Fruit fly (Drosophila melanogaster) whole organism, embryonic: ENCODE measurements around the gene CG11000.
A peak's percentile ranks its signal among the peaks of the same experiment; 100 is the strongest.

Source experiments
- Abd-B ChIP-seq: fragments of 200-800 bp; sonication (Bioruptor generic); optimal IDR thresholded peaks from 2 replicates; lab custom pipeline; 2018; ENCODE audit warnings: missing biosample characterization, mild to moderate bottlenecking, missing genetic modification characterization, moderate library complexity
- Atf6 ChIP-seq: fragments of 200-800 bp; sonication (Bioruptor generic); IDR thresholded peaks from 2 replicates; pipeline ENCODE4 v1.3.6; 2022; ENCODE audit warnings: missing biosample characterization, missing genetic modification characterization
- CG10979 ChIP-seq: fragments of 200-800 bp; sonication (Bioruptor generic); optimal IDR thresholded peaks from 2 replicates; lab custom pipeline; 2018; ENCODE audit warnings: missing biosample characterization, mild to moderate bottlenecking, missing genetic modification characterization, moderate library complexity
- CG13123 ChIP-seq: fragments of 200-800 bp; sonication (Bioruptor generic); optimal IDR thresholded peaks from 2 replicates; lab custom pipeline; 2016; ENCODE audit warnings: missing biosample characterization, missing genetic modification characterization
- CG15601 ChIP-seq: fragments of 200-800 bp; sonication (Bioruptor generic); optimal IDR thresholded peaks from 3 replicates; lab custom pipeline; 2019; ENCODE audit warnings: missing biosample characterization, mild to moderate bottlenecking, missing genetic modification characterization, moderate library complexity
- CG1602 ChIP-seq: fragments of 200-800 bp; sonication (Bioruptor generic); optimal IDR thresholded peaks from 3 replicates; lab custom pipeline; 2016; ENCODE audit warnings: missing biosample characterization, missing genetic modification characterization
- CG1647 ChIP-seq: fragments of 200-800 bp; sonication (Bioruptor generic); optimal IDR thresholded peaks from 3 replicates; lab custom pipeline; 2016; ENCODE audit warnings: missing biosample characterization, missing genetic modification characterization
- CG17328 ChIP-seq: fragments of 200-800 bp; sonication (Bioruptor generic); IDR thresholded peaks from 2 replicates; pipeline ENCODE4 v1.3.6; 2022; ENCODE audit warnings: missing biosample characterization, missing genetic modification characterization
- CG17359 ChIP-seq: fragments of 200-800 bp; sonication (Bioruptor generic); optimal IDR thresholded peaks from 3 replicates; lab custom pipeline; 2018; ENCODE audit warnings: missing biosample characterization, mild to moderate bottlenecking, missing genetic modification characterization, moderate library complexity
- CG1832 ChIP-seq: fragments of 200-800 bp; sonication (Bioruptor generic); optimal IDR thresholded peaks from 2 replicates; lab custom pipeline; 2017; ENCODE audit warnings: missing biosample characterization, mild to moderate bottlenecking, missing genetic modification characterization, inconsistent platforms
- CG3065 ChIP-seq: fragments of 200-800 bp; sonication (Bioruptor generic); optimal IDR thresholded peaks from 2 replicates; lab custom pipeline; 2016; ENCODE audit warnings: missing biosample characterization, missing genetic modification characterization
- CG33557 ChIP-seq: fragments of 200-800 bp; sonication (Bioruptor generic); optimal IDR thresholded peaks from 2 replicates; lab custom pipeline; 2019; ENCODE audit warnings: missing biosample characterization, mild to moderate bottlenecking, missing genetic modification characterization, moderate library complexity
- CG8089 ChIP-seq: fragments of 200-800 bp; sonication (Bioruptor generic); optimal IDR thresholded peaks from 3 replicates; lab custom pipeline; 2016; ENCODE audit warnings: missing biosample characterization, missing genetic modification characterization
- CG8765 ChIP-seq: fragments of 200-800 bp; sonication (Bioruptor generic); IDR thresholded peaks from 2 replicates; pipeline ENCODE4 v1.3.6; 2022; ENCODE audit warnings: missing biosample characterization, missing genetic modification characterization
- CG9215 ChIP-seq: fragments of 200-800 bp; sonication (Bioruptor generic); IDR thresholded peaks from 2 replicates; pipeline ENCODE4 v1.3.6; 2022; ENCODE audit warnings: missing biosample characterization, missing genetic modification characterization
- CG9437 ChIP-seq: fragments of 200-800 bp; sonication (Bioruptor generic); optimal IDR thresholded peaks from 2 replicates; lab custom pipeline; 2018; ENCODE audit warnings: missing biosample characterization, mild to moderate bottlenecking, missing genetic modification characterization
- CG9817 ChIP-seq: fragments of 200-800 bp; sonication (Bioruptor generic); optimal IDR thresholded peaks from 2 replicates; lab custom pipeline; 2018; ENCODE audit warnings: missing biosample characterization, mild to moderate bottlenecking, missing genetic modification characterization, moderate library complexity
- CoRest ChIP-seq: fragments of 200-800 bp; sonication (Bioruptor generic); optimal IDR thresholded peaks from 3 replicates; lab custom pipeline; 2018; ENCODE audit warnings: missing biosample characterization, mild to moderate bottlenecking, missing genetic modification characterization, moderate library complexity
- Doc3 ChIP-seq: fragments of 200-800 bp; sonication (Bioruptor generic); IDR thresholded peaks from 3 replicates; pipeline ENCODE4 v1.3.6; 2022; ENCODE audit warnings: missing biosample characterization, missing genetic modification characterization; ENCODE audit not compliant: partially characterized antibody
- Fer2 ChIP-seq: fragments of 200-800 bp; sonication (Bioruptor generic); optimal IDR thresholded peaks from 2 replicates; lab custom pipeline; 2018; ENCODE audit warnings: missing biosample characterization, mild to moderate bottlenecking, missing genetic modification characterization, moderate library complexity
- Fer3 ChIP-seq: fragments of 200-800 bp; sonication (Bioruptor generic); optimal IDR thresholded peaks from 2 replicates; lab custom pipeline; 2018; ENCODE audit warnings: missing biosample characterization, mild to moderate bottlenecking, missing genetic modification characterization, moderate library complexity
- Gug ChIP-seq: fragments of 200-800 bp; sonication (Bioruptor generic); IDR thresholded peaks from 4 replicates; pipeline ENCODE4 v1.3.6; 2022; ENCODE audit warnings: missing biosample characterization, missing genetic modification characterization
- H15 ChIP-seq: fragments of 200-800 bp; sonication (Bioruptor generic); IDR thresholded peaks from 3 replicates; pipeline ENCODE4 v1.3.6; 2022; ENCODE audit warnings: missing biosample characterization, missing genetic modification characterization
- HLHmδ ChIP-seq: fragments of 200-800 bp; sonication (Bioruptor generic); optimal IDR thresholded peaks from 2 replicates; lab custom pipeline; 2018; ENCODE audit warnings: missing biosample characterization, mild to moderate bottlenecking, missing genetic modification characterization, moderate library complexity
- Hand ChIP-seq: fragments of 200-800 bp; sonication (Bioruptor generic); optimal IDR thresholded peaks from 2 replicates; lab custom pipeline; 2017; ENCODE audit warnings: mild to moderate bottlenecking, missing biosample characterization, missing genetic modification reagents, missing genetic modification characterization
- Hmx ChIP-seq: fragments of 200-800 bp; sonication (Bioruptor generic); optimal IDR thresholded peaks from 2 replicates; lab custom pipeline; 2016; ENCODE audit warnings: missing biosample characterization, missing genetic modification characterization
- Hr78 ChIP-seq, 2 experiments: fragments of 200-800 bp in 1 of 2; fragments of >200 bp in 1 of 2; sonication (Bioruptor generic) in 1 of 2; optimal IDR thresholded peaks; 2 replicates each; lab custom pipeline; 2017 to 2019; ENCODE audit warnings: missing biosample characterization in 2 of 2, missing genetic modification characterization in 2 of 2, mild to moderate bottlenecking in 1 of 2, moderate library complexity in 1 of 2
- Kr ChIP-seq: fragments of 200-800 bp; sonication (Bioruptor generic); optimal IDR thresholded peaks from 2 replicates; lab custom pipeline; 2017; ENCODE audit warnings: missing biosample characterization, mild to moderate bottlenecking, missing genetic modification characterization
- Myb ChIP-seq: fragments of 200-800 bp; sonication (Bioruptor generic); optimal IDR thresholded peaks from 2 replicates; lab custom pipeline; 2016; ENCODE audit warnings: missing biosample characterization, missing genetic modification characterization
- NK7.1 ChIP-seq: fragments of 200-800 bp; sonication (Bioruptor generic); optimal IDR thresholded peaks from 3 replicates; lab custom pipeline; 2016; ENCODE audit warnings: missing biosample characterization, missing genetic modification characterization
- Nf-YC ChIP-seq: fragments of 200-800 bp; optimal IDR thresholded peaks from 3 replicates; lab custom pipeline; 2019; ENCODE audit warnings: missing biosample characterization, mild to moderate bottlenecking, missing genetic modification characterization, moderate library complexity
- NfI ChIP-seq: fragments of 200-800 bp; sonication (Bioruptor generic); optimal IDR thresholded peaks from 3 replicates; lab custom pipeline; 2018; ENCODE audit warnings: missing biosample characterization, mild to moderate bottlenecking, missing genetic modification characterization, moderate library complexity
- Scr ChIP-seq: fragments of 200-800 bp; sonication (Bioruptor generic); IDR thresholded peaks from 2 replicates; pipeline ENCODE4 v1.3.6; 2022; ENCODE audit warnings: missing biosample characterization, missing genetic modification characterization; ENCODE audit not compliant: partially characterized antibody
- Sox102F ChIP-seq: fragments of 200-800 bp; sonication (Bioruptor generic); optimal IDR thresholded peaks from 2 replicates; lab custom pipeline; 2018; ENCODE audit warnings: missing biosample characterization, mild to moderate bottlenecking, missing genetic modification characterization, moderate library complexity
- Spps ChIP-seq: fragments of 200-800 bp; sonication (Bioruptor generic); optimal IDR thresholded peaks from 2 replicates; lab custom pipeline; 2018; ENCODE audit warnings: missing biosample characterization, mild to moderate bottlenecking, missing genetic modification characterization
- da ChIP-seq: fragments of 200-800 bp; sonication (Bioruptor generic); optimal IDR thresholded peaks from 2 replicates; lab custom pipeline; 2016; ENCODE audit warnings: missing biosample characterization, missing genetic modification characterization
- dm ChIP-seq: fragments of 200-800 bp; sonication (Bioruptor generic); optimal IDR thresholded peaks from 3 replicates; lab custom pipeline; 2016; ENCODE audit warnings: missing biosample characterization, missing genetic modification characterization
- kah ChIP-seq: fragments of 200-800 bp; sonication (Bioruptor generic); optimal IDR thresholded peaks from 2 replicates; lab custom pipeline; 2018; ENCODE audit warnings: missing biosample characterization, mild to moderate bottlenecking, missing genetic modification characterization
- kay ChIP-seq: fragments of 200-800 bp; sonication (Bioruptor generic); optimal IDR thresholded peaks from 2 replicates; lab custom pipeline; 2016; ENCODE audit warnings: missing biosample characterization, missing genetic modification characterization
- lov ChIP-seq, 2 experiments: fragments of 200-800 bp in 1 of 2; fragments of >200 bp in 1 of 2; sonication (Bioruptor generic) in 1 of 2; IDR thresholded peaks in 1 of 2; optimal IDR thresholded peaks in 1 of 2; 2 replicates in 1 of 2; 3 replicates in 1 of 2; pipeline versions ENCODE4 v1.3.6 to Lab custom; 2017 to 2022; ENCODE audit warnings: missing biosample characterization in 1 of 2, missing genetic modification characterization in 1 of 2
- maf-S ChIP-seq: fragments of 200-800 bp; sonication (Bioruptor generic); optimal IDR thresholded peaks from 2 replicates; lab custom pipeline; 2016; ENCODE audit warnings: missing biosample characterization, missing genetic modification characterization
- mirr ChIP-seq: fragments of 200-800 bp; sonication (Bioruptor generic); optimal IDR thresholded peaks from 3 replicates; lab custom pipeline; 2018; ENCODE audit warnings: missing biosample characterization, mild to moderate bottlenecking, missing genetic modification characterization
- nmo ChIP-seq: fragments of 200-800 bp; sonication (Bioruptor generic); optimal IDR thresholded peaks from 2 replicates; lab custom pipeline; 2018; ENCODE audit warnings: missing biosample characterization, mild to moderate bottlenecking, missing genetic modification characterization, moderate library complexity
- ro ChIP-seq: fragments of 200-800 bp; sonication (Bioruptor generic); IDR thresholded peaks from 2 replicates; pipeline ENCODE4 v1.3.6; 2022; ENCODE audit warnings: missing biosample characterization, missing genetic modification characterization
- scrt ChIP-seq: fragments of 200-800 bp; sonication (Bioruptor generic); optimal IDR thresholded peaks from 2 replicates; lab custom pipeline; 2018; ENCODE audit warnings: missing biosample characterization, mild to moderate bottlenecking, missing genetic modification characterization, moderate library complexity
- shn ChIP-seq: fragments of 200-800 bp; sonication (Bioruptor generic); optimal IDR thresholded peaks from 3 replicates; lab custom pipeline; 2016; ENCODE audit warnings: missing biosample characterization, missing genetic modification characterization
- ttk ChIP-seq: fragments of 200-800 bp; sonication (Bioruptor generic); IDR thresholded peaks from 2 replicates; pipeline ENCODE4 v2.1.2; 2022; ENCODE audit warnings: missing biosample characterization, missing genetic modification characterization
- vfl ChIP-seq: fragments of 200-800 bp; sonication (Bioruptor generic); optimal IDR thresholded peaks from 2 replicates; lab custom pipeline; 2016; ENCODE audit warnings: missing biosample characterization, missing genetic modification characterization
- vnd ChIP-seq: fragments of 200-800 bp; sonication (Bioruptor generic); IDR thresholded peaks from 3 replicates; pipeline ENCODE4 v1.3.6; 2022; ENCODE audit warnings: missing biosample characterization, missing genetic modification characterization; ENCODE audit not compliant: partially characterized antibody
- z ChIP-seq: fragments of 200-800 bp; sonication (Bioruptor generic); IDR thresholded peaks from 3 replicates; pipeline ENCODE4 v1.3.6; 2022; ENCODE audit warnings: missing biosample characterization, missing genetic modification characterization

CG11000 gene

dm6 chr3R:5791497-5791896 is 10.6 kb upstream of the CG11000 start, which contains the start of gene Hpf1 (continued):
- TF ChIP-seq da (GFP tag; lab: Kevin White, UChicago), result peak; percentile 97
- peak; percentile 97 for TF ChIP-seq NK7.1
- peak; percentile 99 for TF ChIP-seq CoRest (tag; lab: Kevin White, UChicago)
- TF ChIP-seq CG17328 (GFP tag; lab: Robert Waterston, UW), result peak; percentile 96
- peak; percentile 53; the same call in 1 of the 3 replicates for TF ChIP-seq z
- TF ChIP-seq Fer3, result peak; percentile 98
- TF ChIP-seq maf-S (GFP tag; lab: Kevin White, UChicago), result peak; percentile 98
- peak; percentile 95 for TF ChIP-seq CG15601 (tag; lab: Kevin White, UChicago)
- TF ChIP-seq shn (GFP tag; lab: Kevin White, UChicago), result peak; percentile 99
- peak; percentile 4 for TF ChIP-seq Kr (GFP tag; lab: Kevin White, UChicago)
- TF ChIP-seq ro (GFP tag; lab: Robert Waterston, UW), result peak; percentile 92
- TF ChIP-seq Sox102F (GFP tag; lab: Kevin White, UChicago), result peak; percentile 99
- peak; percentile 98 for TF ChIP-seq Gug
- peak; percentile 90 for TF ChIP-seq Nf-YC (tag; lab: Kevin White, UChicago)
- peak; percentile 89 for TF ChIP-seq CG33557 (GFP tag; lab: Kevin White, UChicago)
- peak; percentile 98 for TF ChIP-seq CG1647 (GFP tag; lab: Kevin White, UChicago)
- peak; percentile 99 for TF ChIP-seq mirr (GFP tag; lab: Kevin White, UChicago)
- TF ChIP-seq Hmx (GFP tag; lab: Kevin White, UChicago), result peak; percentile 95
- TF ChIP-seq vnd (GFP tag; lab: Robert Waterston, UW), result no peak
- TF ChIP-seq HLHmδ (GFP tag; lab: Kevin White, UChicago), result no peak
- TF ChIP-seq CG10979 (tag; lab: Kevin White, UChicago), result peak; percentile 98
- peak; percentile 23; the same call in 1 of the 2 replicates for TF ChIP-seq Scr
- peak; percentile 98 for TF ChIP-seq Abd-B
- peak; percentile 98 for TF ChIP-seq nmo
- TF ChIP-seq Hand (GFP tag; lab: Kevin White, UChicago), result peak; percentile 96
- no peak for TF ChIP-seq lov (optimal IDR thresholded peaks at IDR 0.05; lab: Kevin White, UChicago)
- TF ChIP-seq lov (GFP tag; IDR thresholded peaks at IDR 0.05; lab: Robert Waterston, UW), result peak; percentile 92
- peak; percentile 96 for TF ChIP-seq kay (GFP tag; lab: Kevin White, UChicago)
- peak; percentile 98 for TF ChIP-seq CG8089 (GFP tag; lab: Kevin White, UChicago)
- peak; percentile 98 for TF ChIP-seq CG17359 (tag; lab: Kevin White, UChicago)
- no peak for TF ChIP-seq CG1832 (GFP tag; lab: Kevin White, UChicago)
- peak; percentile 94 for TF ChIP-seq Spps (tag; lab: Kevin White, UChicago)
- TF ChIP-seq NfI (GFP tag; lab: Kevin White, UChicago), result peak; percentile 98
- TF ChIP-seq CG13123 (GFP tag; lab: Kevin White, UChicago), result peak; percentile 95
- peak; percentile 98 for TF ChIP-seq CG9817 (tag; lab: Kevin White, UChicago)
- peak; percentile 92 for TF ChIP-seq Myb (GFP tag; lab: Kevin White, UChicago)
- peak; percentile 97 for TF ChIP-seq dm (GFP tag; lab: Kevin White, UChicago)
- peak; percentile 92 for TF ChIP-seq kah (GFP tag; lab: Kevin White, UChicago)
- TF ChIP-seq H15, result peak; percentile 97
- peak; percentile 94 for TF ChIP-seq ttk (GFP tag; lab: Robert Waterston, UW)
- peak; percentile 98 for TF ChIP-seq CG1602 (GFP tag; lab: Kevin White, UChicago)
- TF ChIP-seq vfl (GFP tag; lab: Kevin White, UChicago), result peak; percentile 98
- TF ChIP-seq Fer2, result peak; percentile 98
- TF ChIP-seq CG9437 (GFP tag; lab: Kevin White, UChicago), result peak; percentile 92
- TF ChIP-seq CG3065 (GFP tag; lab: Kevin White, UChicago), result peak; percentile 98
- TF ChIP-seq Atf6 (GFP tag; lab: Robert Waterston, UW), result peak; percentile 98
- no peak for TF ChIP-seq Doc3 (GFP tag; lab: Robert Waterston, UW)
- TF ChIP-seq scrt (GFP tag; lab: Kevin White, UChicago), result peak; percentile 93
- peak; percentile 97 for TF ChIP-seq CG9215 (GFP tag; lab: Robert Waterston, UW)
- TF ChIP-seq Hr78 (GFP tag; optimal IDR thresholded peaks at IDR 0.05; lab: Kevin White, UChicago), result no peak
- peak; percentile 94 for TF ChIP-seq CG8765 (GFP tag; lab: Robert Waterston, UW)
